Fruit fly (Drosophila melanogaster): ENCODE results near the gene CG10333.

Gene CG10333

dm6 chr2L:18653328-18653675 lies 46.7 kb downstream of the CG10333 start (continued):
- TF ChIP-seq ss (GFP tag; optimal IDR thresholded peaks at IDR 0.05) (peak; percentile 62 to 73), CG32006 (GFP tag; optimal IDR thresholded peaks at IDR 0.05) (peak; percentile 67), achi (GFP tag; optimal IDR thresholded peaks at IDR 0.05) (peak; percentile 85), CG9139 (GFP tag; optimal IDR thresholded peaks at IDR 0.05) (peak; percentile 48), vri (GFP tag; optimal IDR thresholded peaks at IDR 0.05) (peak; percentile 86), Blimp-1 (GFP tag; optimal IDR thresholded peaks at IDR 0.05) (peak; percentile 60), CG3032 (tag; optimal IDR thresholded peaks at IDR 0.05) (peak; percentile 82), CG6163 (GFP tag; IDR thresholded peaks at IDR 0.05) (peak; percentile 84), fd85E (GFP tag; optimal IDR thresholded peaks at IDR 0.05) (no peak), svp (GFP tag) (peak; percentile 97), fkh (GFP tag; optimal IDR thresholded peaks at IDR 0.05) (no peak), Hr38 (GFP tag; optimal IDR thresholded peaks at IDR 0.05) (no peak), pdm3 (GFP tag; optimal IDR thresholded peaks at IDR 0.05) (peak; percentile 83), CG10631 (GFP tag; optimal IDR thresholded peaks at IDR 0.05) (peak; percentile 78), CG6276 (GFP tag; optimal IDR thresholded peaks at IDR 0.05) (peak; percentile 28), CG8632 (GFP tag; optimal IDR thresholded peaks at IDR 0.05) (peak; percentile 61), dsx (GFP tag; optimal IDR thresholded peaks at IDR 0.05; ENCODE audit: poor library complexity, severe bottlenecking) (peak; percentile 85), Eip75B (GFP tag; optimal IDR thresholded peaks at IDR 0.05) (peak; percentile 76), CG8319 (GFP tag; optimal IDR thresholded peaks at IDR 0.05) (peak; percentile 78), Met (GFP tag; optimal IDR thresholded peaks at IDR 0.05) (peak; percentile 81), CG1621 (tag; optimal IDR thresholded peaks at IDR 0.05) (peak; percentile 81), CG11762 (GFP tag; optimal IDR thresholded peaks at IDR 0.05; ENCODE audit: insufficient read depth) (peak; percentile 75), CG6808 (GFP tag; optimal IDR thresholded peaks at IDR 0.05) (peak; percentile 73), salr (GFP tag; optimal IDR thresholded peaks at IDR 0.05) (peak; percentile 43 to 62), CG11902 (GFP tag; optimal IDR thresholded peaks at IDR 0.05) (peak; percentile 78), cyc (GFP tag; optimal IDR thresholded peaks at IDR 0.05) (peak; percentile 94), CG7368 (GFP tag; optimal IDR thresholded peaks at IDR 0.05) (peak; percentile 73)

dm6 chr2L:18656691-18657237 lies 50.1 kb downstream of the CG10333 start:
- TF ChIP-seq svp (GFP tag) = peak; percentile 25
- no peak for TF ChIP-seq CG16779 (tag; optimal IDR thresholded peaks at IDR 0.05)
- TF ChIP-seq CG32006 (GFP tag; optimal IDR thresholded peaks at IDR 0.05) = peak; percentile 6
- peak; percentile 22; the same call in 1 of the 3 replicates for TF ChIP-seq eg (GFP tag; IDR thresholded peaks at IDR 0.05)
- peak; percentile 20 for TF ChIP-seq Eip78C (GFP tag)

DNA sequence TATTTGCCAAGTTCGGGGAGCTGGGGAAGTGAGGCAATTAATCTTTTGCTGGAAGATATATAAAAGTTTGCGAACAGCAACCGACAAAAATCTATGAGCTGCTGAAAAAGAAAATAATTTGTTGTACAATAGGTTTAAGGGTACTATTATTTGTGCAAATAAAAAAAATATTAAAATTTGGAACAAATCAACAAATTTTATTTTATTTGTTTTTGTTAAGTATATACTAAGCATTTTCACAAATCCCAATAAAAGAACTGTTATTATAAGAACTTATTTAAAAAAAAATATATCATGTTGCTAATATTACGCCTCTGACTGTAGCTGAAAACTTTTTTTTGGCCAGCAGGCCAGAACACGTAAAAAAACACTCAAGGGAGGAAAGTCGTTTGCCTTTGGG lies 51.5 kb downstream of the CG10333 start:
- no peak for TF ChIP-seq CG6163 (GFP tag; IDR thresholded peaks at IDR 0.05)
- no peak for TF ChIP-seq CG1621 (tag; optimal IDR thresholded peaks at IDR 0.05)
- peak; percentile 61 for TF ChIP-seq Eip78C (GFP tag)
- TF ChIP-seq Hr4 (GFP tag; optimal IDR thresholded peaks at IDR 0.05) = peak; percentile 1
- no peak for TF ChIP-seq Eip75B (GFP tag; optimal IDR thresholded peaks at IDR 0.05)
